Worm (Caenorhabditis elegans) whole organism, L1 larva: ENCODE data around the gene nas-13.

ENCODE experiments used
- C16A3.4 ChIP-seq: fragments of 150-350 bp; optimal IDR thresholded peaks from 2 replicates; lab custom pipeline; 2014; ENCODE audit warnings: missing biosample characterization, missing genetic modification characterization
- alr-1 ChIP-seq: fragments of 200-800 bp; sonication (Bioruptor generic); optimal IDR thresholded peaks from 2 replicates; lab custom pipeline; 2018; ENCODE audit warnings: borderline replicate concordance, mild to moderate bottlenecking, missing genetic modification characterization, missing compliant biosample characterization
- ama-1 ChIP-seq: fragments of 150-350 bp; optimal IDR thresholded peaks from 2 replicates; lab custom pipeline; 2014
- ceh-90 ChIP-seq: sonication (generic microtip); optimal IDR thresholded peaks from 2 replicates; lab custom pipeline; 2016; ENCODE audit warnings: missing genetic modification characterization, missing compliant biosample characterization
- hpl-2 ChIP-seq: fragments of 150-350 bp; optimal IDR thresholded peaks from 2 replicates; lab custom pipeline; 2014; ENCODE audit warnings: missing biosample characterization, missing genetic modification reagents, missing genetic modification characterization
- lsy-2 ChIP-seq, 2 experiments: fragments of 150-350 bp; optimal IDR thresholded peaks; 2 replicates each; lab custom pipeline; 2014; ENCODE audit warnings: missing biosample characterization in 2 of 2, missing genetic modification characterization in 2 of 2
- nhr-19 ChIP-seq: fragments of 200-800 bp; sonication (Bioruptor generic); conservative IDR thresholded peaks from 2 replicates; pipeline ENCODE4 v1.3.6; 2022; ENCODE audit warnings: missing genetic modification characterization, missing compliant biosample characterization
- nhr-47 ChIP-seq: sonication (generic microtip); optimal IDR thresholded peaks from 2 replicates; lab custom pipeline; 2016; ENCODE audit warnings: mild to moderate bottlenecking, missing genetic modification characterization, moderate library complexity, missing compliant biosample characterization
- pax-3 ChIP-seq: fragments of 200-800 bp; sonication (Bioruptor generic); optimal IDR thresholded peaks from 2 replicates; lab custom pipeline; 2018; ENCODE audit warnings: mild to moderate bottlenecking, missing genetic modification characterization, moderate library complexity, missing compliant biosample characterization

ce11 chrX:15466032-15466431 lies 38.0 kb upstream of the nas-13 start, which contains the start of gene sprr-1:
- no peak for TF ChIP-seq ama-1 (lab: Kevin White, UChicago)
- no peak for TF ChIP-seq ceh-90 (tag; lab: Kevin White, UChicago)
- TF ChIP-seq nhr-19 (GFP tag; lab: Robert Waterston, UW): no peak
- no peak for TF ChIP-seq pax-3 (tag; lab: Kevin White, UChicago)
- no peak for TF ChIP-seq lsy-2 (tag; optimal IDR thresholded peaks at IDR 0.05; lab: Kevin White, UChicago)
- TF ChIP-seq C16A3.4 (tag; lab: Kevin White, UChicago): no peak
- TF ChIP-seq nhr-47 (tag; lab: Kevin White, UChicago): no peak
- TF ChIP-seq alr-1 (tag; lab: Kevin White, UChicago): no peak
- TF ChIP-seq hpl-2 (GFP tag; lab: Kevin White, UChicago): no peak
